Worm (Caenorhabditis elegans) whole organism, early embryonic: Measurements from ENCODE around the gene R11D1.13.

Source experiments
- F13C5.2 ChIP-seq: sonication (generic microtip); optimal IDR thresholded peaks from 2 replicates; lab custom pipeline; 2017; ENCODE audit warnings: mild to moderate bottlenecking, missing genetic modification characterization, inconsistent platforms, missing compliant biosample characterization
- ama-1 ChIP-seq: fragments of 150-350 bp; optimal IDR thresholded peaks from 2 replicates; lab custom pipeline; 2014
- sea-1 ChIP-seq: fragments of 200-800 bp; sonication (Bioruptor generic); conservative IDR thresholded peaks from 2 replicates; pipeline ENCODE4 v1.3.6; 2022; ENCODE audit warnings: missing genetic modification characterization, missing compliant biosample characterization

- TF ChIP-seq ama-1 (lab: Kevin White, UChicago) (no peak), sea-1 (GFP tag; lab: Robert Waterston, UW) (no peak), F13C5.2 (tag; lab: Kevin White, UChicago) (no peak)
These were observed 46.3 kb downstream of the R11D1.13 start, which contains the start of gene ZC455.1 for ce11 chrV:12773222-12773621.
